Worm (Caenorhabditis elegans): ENCODE measurements around the gene T06C12.11.

DNA sequence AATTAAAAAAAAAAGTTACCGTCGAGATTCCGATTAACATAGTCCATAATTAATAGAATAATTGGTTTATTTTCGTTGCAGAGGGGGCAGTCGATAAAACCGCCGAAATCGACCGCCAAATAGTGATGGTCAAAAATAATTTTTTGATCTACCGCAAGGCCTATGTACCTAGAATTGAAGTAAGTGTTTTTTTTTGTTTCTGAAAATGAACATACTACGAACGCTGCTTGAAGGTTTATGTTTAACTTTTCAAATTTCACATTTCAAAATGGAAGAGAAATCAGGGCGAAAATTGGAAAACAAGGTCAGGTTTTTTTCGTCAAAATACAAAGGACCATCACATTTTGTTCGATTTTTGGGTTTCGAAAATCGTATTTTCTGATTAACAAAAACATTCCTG is 35.5 kb downstream of the T06C12.11 start, which contains the start of gene pzf-1:
- TF ChIP-seq nhr-77 (tag; optimal IDR thresholded peaks at IDR 0.05): no peak
- no peak for TF ChIP-seq elt-3 (tag; optimal IDR thresholded peaks at IDR 0.05)
- TF ChIP-seq nhr-25 (tag; optimal IDR thresholded peaks at IDR 0.05): no peak
- TF ChIP-seq nhr-237 (tag; optimal IDR thresholded peaks at IDR 0.05): no peak
- TF ChIP-seq aly-2 (tag; optimal IDR thresholded peaks at IDR 0.05): no peak
- no peak for TF ChIP-seq ceh-16 (tag; optimal IDR thresholded peaks at IDR 0.05)
- TF ChIP-seq unc-62 (GFP tag; optimal IDR thresholded peaks at IDR 0.05): no peak
- TF ChIP-seq nhr-12 (tag; optimal IDR thresholded peaks at IDR 0.05): no peak
- TF ChIP-seq mdl-1 (tag; optimal IDR thresholded peaks at IDR 0.05): no peak
- no peak for TF ChIP-seq ceh-82 (tag; optimal IDR thresholded peaks at IDR 0.05)
